Fruit fly (Drosophila melanogaster): ENCODE results near the gene CG15044.

Gene CG15044

DNA sequence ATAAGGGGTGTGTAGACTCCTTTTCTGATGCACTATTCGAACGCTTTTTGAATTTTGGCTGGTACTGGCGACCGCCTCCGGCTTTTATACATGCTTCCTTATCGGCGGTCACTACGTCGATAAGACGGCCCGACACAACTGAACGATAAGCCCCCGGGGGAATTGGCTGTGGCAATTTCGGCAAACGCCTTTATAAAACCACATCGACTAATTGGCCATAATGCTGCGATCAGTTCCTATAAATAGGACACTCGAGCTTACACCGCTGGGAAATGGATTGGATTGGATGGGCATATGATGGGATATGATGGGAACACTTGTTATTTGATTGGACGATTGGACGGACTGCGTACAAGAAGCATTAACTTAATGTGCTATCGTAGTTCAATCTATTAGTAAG lies at the start of gene CG15044:
Gene CG15044 (minus strand): TSS at position 66 of the 400 bp plus-strand sequence.
- TF ChIP-seq cnc (optimal IDR thresholded peaks at IDR 0.05) (no peak), pad (GFP tag; optimal IDR thresholded peaks at IDR 0.05) (no peak), CG12768 (GFP tag; optimal IDR thresholded peaks at IDR 0.05) (no peak), Crg-1 (GFP tag; optimal IDR thresholded peaks at IDR 0.05) (no peak), CG7045 (GFP tag; optimal IDR thresholded peaks at IDR 0.05) (no peak), CG1620 (GFP tag; optimal IDR thresholded peaks at IDR 0.05) (no peak), kay (GFP tag; ENCODE audit: borderline replicate concordance) (no peak), CG7101 (tag; optimal IDR thresholded peaks at IDR 0.05) (no peak), CG11617 (GFP tag; optimal IDR thresholded peaks at IDR 0.05) (no peak), CG14711 (tag; optimal IDR thresholded peaks at IDR 0.05) (no peak), bab1 (GFP tag; optimal IDR thresholded peaks at IDR 0.05) (no peak), CG5204 (GFP tag; optimal IDR thresholded peaks at IDR 0.05) (no peak), Hr96 (GFP tag; optimal IDR thresholded peaks at IDR 0.05) (no peak)

DNA sequence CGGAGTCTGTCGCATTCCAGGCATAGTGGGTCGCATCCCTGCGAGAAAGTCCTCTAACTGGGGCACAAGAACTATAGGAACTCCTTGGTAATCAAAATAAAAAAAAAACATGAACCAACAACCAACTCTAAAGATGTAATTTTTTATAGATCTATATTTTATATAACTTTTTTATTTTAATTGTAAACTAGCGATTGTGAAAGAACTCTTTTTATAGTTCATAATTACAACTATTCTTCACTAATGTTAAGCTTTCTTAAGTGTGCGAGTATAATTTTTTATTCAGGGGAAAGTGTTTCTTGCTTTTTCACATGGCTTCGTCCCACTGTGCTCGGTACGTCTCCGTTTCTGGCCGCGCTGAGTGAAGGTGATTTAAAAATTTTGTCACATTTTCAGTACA lies 48.5 kb upstream of the CG15044 start:
- TF ChIP-seq Crg-1 (GFP tag; optimal IDR thresholded peaks at IDR 0.05) = no peak
- no peak for TF ChIP-seq kay (GFP tag; ENCODE audit: borderline replicate concordance)
- TF ChIP-seq CG33017 (tag; optimal IDR thresholded peaks at IDR 0.05) = no peak
- no peak for TF ChIP-seq CG12768 (GFP tag; optimal IDR thresholded peaks at IDR 0.05)
- TF ChIP-seq CG14711 (tag; optimal IDR thresholded peaks at IDR 0.05) = no peak
- TF ChIP-seq bab1 (GFP tag; optimal IDR thresholded peaks at IDR 0.05) = no peak
- TF ChIP-seq CG5204 (GFP tag; optimal IDR thresholded peaks at IDR 0.05) = no peak
- TF ChIP-seq pad (GFP tag; optimal IDR thresholded peaks at IDR 0.05) = no peak

DNA sequence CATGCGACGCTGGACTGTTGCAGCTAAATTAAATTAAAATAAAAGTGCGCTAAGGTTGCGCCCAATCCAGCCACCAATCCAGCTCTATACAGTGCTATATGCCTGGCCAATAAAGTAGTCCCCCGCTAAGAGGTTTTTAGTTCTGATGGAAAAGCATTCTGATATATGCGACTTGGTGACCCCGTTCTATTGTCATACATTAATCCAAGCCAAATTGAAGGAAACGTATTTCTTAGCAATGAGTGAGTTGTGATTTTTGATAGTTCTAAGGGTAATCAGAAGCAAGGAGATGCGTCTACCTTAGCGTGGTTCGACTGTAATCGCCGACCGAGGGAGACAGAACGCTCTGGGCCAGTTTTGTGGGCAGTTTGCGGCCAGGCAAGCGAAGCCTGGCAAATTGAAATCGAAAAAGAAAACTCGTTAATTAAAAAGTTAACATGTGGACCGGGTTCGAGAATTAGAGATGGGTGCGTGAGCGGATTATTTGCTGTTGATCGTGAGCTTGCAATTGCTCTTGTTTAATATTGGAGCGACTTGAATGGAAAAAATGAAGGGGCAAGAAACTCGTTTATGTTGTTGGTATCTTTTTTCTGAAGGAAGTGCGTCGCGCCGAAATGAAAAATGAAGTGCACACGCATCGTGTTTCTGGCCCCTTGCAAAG lies 46.5 kb upstream of the CG15044 start:
- TF ChIP-seq Clk (GFP tag; optimal IDR thresholded peaks at IDR 0.05) = no peak
- no peak for TF ChIP-seq Hr96 (GFP tag; optimal IDR thresholded peaks at IDR 0.05)
- TF ChIP-seq CG12768 (GFP tag; optimal IDR thresholded peaks at IDR 0.05) = no peak

DNA sequence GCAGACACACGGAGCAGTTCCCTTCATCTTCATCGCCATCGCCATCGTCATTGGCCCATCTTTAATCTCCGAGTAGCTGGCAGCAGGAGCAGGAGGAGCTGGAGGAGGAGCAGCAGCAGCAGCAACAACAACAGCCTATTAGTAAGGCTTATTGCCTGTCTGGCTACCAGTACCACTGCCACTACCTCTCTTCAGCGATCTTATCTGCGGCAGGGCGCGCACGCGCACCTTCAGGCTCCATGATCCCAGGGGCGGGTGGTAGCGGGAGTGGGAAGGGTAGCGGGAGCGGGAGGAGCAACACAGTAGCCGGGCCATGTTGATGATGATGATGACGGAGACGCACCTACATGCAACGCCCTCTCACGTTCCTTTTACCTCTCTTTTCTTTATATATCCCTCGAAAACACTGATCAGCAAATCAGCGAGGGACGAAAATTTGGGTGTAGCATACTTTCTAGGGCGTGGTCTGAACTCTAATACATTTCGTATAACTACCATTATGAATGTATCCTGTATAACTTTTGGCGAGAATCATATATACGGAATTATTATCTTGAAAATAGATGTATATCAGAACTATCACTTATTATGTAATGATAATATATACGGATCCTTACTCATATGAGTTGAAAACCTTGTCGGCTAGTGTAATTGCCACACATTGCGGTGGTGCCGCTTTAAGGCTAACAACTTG lies 45.4 kb upstream of the CG15044 start:
- no peak for TF ChIP-seq toe (GFP tag; optimal IDR thresholded peaks at IDR 0.05)
- TF ChIP-seq CG1620 (GFP tag; optimal IDR thresholded peaks at IDR 0.05) = no peak
- TF ChIP-seq Crg-1 (GFP tag; optimal IDR thresholded peaks at IDR 0.05) = no peak
- TF ChIP-seq Hr96 (GFP tag; optimal IDR thresholded peaks at IDR 0.05) = no peak
- no peak for TF ChIP-seq CG5204 (GFP tag; optimal IDR thresholded peaks at IDR 0.05)
- no peak for TF ChIP-seq CG12768 (GFP tag; optimal IDR thresholded peaks at IDR 0.05)
- TF ChIP-seq kay (GFP tag; ENCODE audit: borderline replicate concordance) = no peak
- no peak for TF ChIP-seq CG7101 (tag; optimal IDR thresholded peaks at IDR 0.05)
- no peak for TF ChIP-seq Mnt (GFP tag; optimal IDR thresholded peaks at IDR 0.05)
- no peak for TF ChIP-seq CG33017 (tag; optimal IDR thresholded peaks at IDR 0.05)
- TF ChIP-seq CG11617 (GFP tag; optimal IDR thresholded peaks at IDR 0.05) = no peak
- no peak for TF ChIP-seq Clk (GFP tag; optimal IDR thresholded peaks at IDR 0.05)

DNA sequence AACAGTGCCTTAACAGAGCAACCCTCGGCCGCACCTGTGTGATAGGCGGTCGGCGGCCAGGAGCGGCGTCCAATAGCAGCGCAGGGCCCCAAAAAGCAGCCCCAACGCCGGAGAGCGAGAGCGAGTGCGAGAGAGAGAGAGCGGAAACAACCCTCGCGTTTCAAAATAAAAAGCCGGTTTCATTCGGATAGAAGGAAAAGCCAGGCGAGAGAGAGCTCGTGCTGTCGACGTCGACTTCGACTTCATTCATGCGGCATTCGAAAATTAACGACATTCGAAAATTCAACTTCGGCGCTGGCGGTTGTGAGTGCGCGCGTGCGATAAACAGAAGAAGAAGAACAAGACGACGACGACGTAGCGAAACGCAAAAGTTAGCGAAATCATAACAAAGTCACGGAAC lies 42.6 kb upstream of the CG15044 start:
- TF ChIP-seq bab1 (GFP tag; optimal IDR thresholded peaks at IDR 0.05) (peak; percentile 19), Mnt (GFP tag; optimal IDR thresholded peaks at IDR 0.05) (no peak), cic (GFP tag; optimal IDR thresholded peaks at IDR 0.05) (peak; percentile 18), tj (GFP tag; optimal IDR thresholded peaks at IDR 0.05) (peak; percentile 23)

DNA sequence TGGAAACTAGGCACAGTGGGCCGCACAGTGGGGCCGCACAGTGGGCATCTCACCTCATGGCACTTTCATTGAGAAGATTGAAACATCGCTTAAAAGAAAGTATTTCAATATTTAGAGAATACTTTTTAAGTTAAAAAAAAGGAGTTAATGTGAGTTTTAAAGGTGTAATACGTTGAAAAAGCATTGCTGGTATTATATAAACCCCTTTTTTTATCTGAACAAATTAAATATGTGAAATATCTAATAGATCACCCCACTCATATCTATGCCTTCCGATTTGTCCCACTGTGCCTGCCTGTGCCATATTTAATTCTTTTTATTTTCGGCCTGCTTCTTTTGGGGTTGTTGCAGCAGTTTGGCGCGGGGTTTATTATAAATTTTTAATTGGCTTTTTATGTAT lies 41.5 kb upstream of the CG15044 start:
- TF ChIP-seq kay (GFP tag; ENCODE audit: borderline replicate concordance) = peak; percentile 28
- TF ChIP-seq CG1620 (GFP tag; optimal IDR thresholded peaks at IDR 0.05) = no peak

DNA sequence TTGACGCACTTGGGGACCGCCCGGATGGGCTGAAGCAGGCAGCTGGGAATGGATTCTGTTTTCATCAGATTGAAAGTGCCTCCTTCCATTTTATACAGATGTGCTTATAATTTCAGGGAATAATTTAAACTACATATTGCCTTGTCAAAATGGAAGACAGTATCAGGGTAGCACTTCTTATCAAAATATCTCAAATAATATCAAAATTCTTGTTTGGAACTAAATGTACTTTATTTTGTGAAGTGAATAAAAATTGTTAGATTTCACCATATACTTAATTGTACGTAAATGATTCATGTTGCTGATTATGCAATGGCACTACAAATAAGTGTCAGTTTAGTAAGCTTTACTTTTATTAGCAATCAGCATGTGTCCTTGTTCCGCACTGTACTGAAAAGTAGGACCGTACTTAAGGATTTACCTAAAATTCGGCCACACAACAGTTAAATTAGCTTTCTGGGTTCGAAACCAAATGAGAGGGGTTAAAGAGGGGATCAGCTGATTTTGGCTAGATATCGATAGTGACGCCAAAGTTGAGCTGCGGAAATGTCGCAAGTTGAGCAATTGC lies 36.4 kb upstream of the CG15044 start, which contains the start of the genes CG15042 and CG15047:
Gene CG15042 (minus strand): TSS at position 101 of the 568 bp plus-strand sequence.
Gene CG15047 (plus strand): TSS at position 518 of the 568 bp plus-strand sequence.
- TF ChIP-seq pad (GFP tag; optimal IDR thresholded peaks at IDR 0.05) = no peak
- TF ChIP-seq kay (GFP tag; ENCODE audit: borderline replicate concordance) = no peak
- TF ChIP-seq Crg-1 (GFP tag; optimal IDR thresholded peaks at IDR 0.05) = no peak
- no peak for TF ChIP-seq ovo (GFP tag; optimal IDR thresholded peaks at IDR 0.05)
- no peak for TF ChIP-seq CG7045 (GFP tag; optimal IDR thresholded peaks at IDR 0.05)
- no peak for TF ChIP-seq CG12768 (GFP tag; optimal IDR thresholded peaks at IDR 0.05)
- no peak for TF ChIP-seq CG1620 (GFP tag; optimal IDR thresholded peaks at IDR 0.05)
- no peak for TF ChIP-seq CG5204 (GFP tag; optimal IDR thresholded peaks at IDR 0.05)
- TF ChIP-seq CG11617 (GFP tag; optimal IDR thresholded peaks at IDR 0.05) = no peak
- no peak for TF ChIP-seq CG14711 (tag; optimal IDR thresholded peaks at IDR 0.05)
- TF ChIP-seq CG7101 (tag; optimal IDR thresholded peaks at IDR 0.05) = no peak
- TF ChIP-seq cic (GFP tag; optimal IDR thresholded peaks at IDR 0.05) = no peak
- no peak for TF ChIP-seq toe (GFP tag; optimal IDR thresholded peaks at IDR 0.05)
- no peak for TF ChIP-seq Hr96 (GFP tag; optimal IDR thresholded peaks at IDR 0.05)
- no peak for TF ChIP-seq CG33017 (tag; optimal IDR thresholded peaks at IDR 0.05)

Measured in whole organism, adult.